Fruit fly (Drosophila melanogaster): Measurements from ENCODE around the gene alphaTub67C.

The alphaTub67C gene

dm6 chr3L:9697527-9697883 lies 16.4 kb downstream of the alphaTub67C start:
- TF ChIP-seq Hr78 (GFP tag; optimal IDR thresholded peaks at IDR 0.05) (no peak), CrebA (GFP tag; optimal IDR thresholded peaks at IDR 0.05; ENCODE audit: borderline replicate concordance) (no peak), dl (GFP tag; optimal IDR thresholded peaks at IDR 0.05; ENCODE audit: insufficient read depth in 1 of 2, partially characterized antibody in 2 of 2) (no peak)

- TF ChIP-seq Sp1 (GFP tag; optimal IDR thresholded peaks at IDR 0.05) (peak; percentile 45), OdsH (GFP tag; optimal IDR thresholded peaks at IDR 0.05) (peak; percentile 14), usp (GFP tag; optimal IDR thresholded peaks at IDR 0.05) (no peak), CG32264 (GFP tag; optimal IDR thresholded peaks at IDR 0.05) (no peak), sv (GFP tag; optimal IDR thresholded peaks at IDR 0.05) (no peak), jim (GFP tag; optimal IDR thresholded peaks at IDR 0.05) (no peak), Hnf4 (GFP tag; optimal IDR thresholded peaks at IDR 0.05) (no peak), Rel (GFP tag; optimal IDR thresholded peaks at IDR 0.05) (no peak), Rel (tag; optimal IDR thresholded peaks at IDR 0.05) (peak; percentile 33), pan (optimal IDR thresholded peaks at IDR 0.05) (no peak), dl (GFP tag; optimal IDR thresholded peaks at IDR 0.05; ENCODE audit: insufficient read depth in 1 of 2, partially characterized antibody in 2 of 2) (no peak), HLH106 (tag; optimal IDR thresholded peaks at IDR 0.05) (peak; percentile 30), tai (GFP tag; optimal IDR thresholded peaks at IDR 0.05) (no peak), CrebA (GFP tag; optimal IDR thresholded peaks at IDR 0.05; ENCODE audit: borderline replicate concordance) (no peak), dmrt93B (GFP tag; optimal IDR thresholded peaks at IDR 0.05) (no peak), br (GFP tag; optimal IDR thresholded peaks at IDR 0.05) (peak; percentile 22), lola (GFP tag; optimal IDR thresholded peaks at IDR 0.05) (no peak), N (GFP tag; optimal IDR thresholded peaks at IDR 0.05) (no peak), Dif (GFP tag; optimal IDR thresholded peaks at IDR 0.05; ENCODE audit: partially characterized antibody) (no peak), ey (GFP tag; optimal IDR thresholded peaks at IDR 0.05) (peak; percentile 13), Vsx2 (GFP tag; optimal IDR thresholded peaks at IDR 0.05; ENCODE audit: partially characterized antibody) (no peak), woc (GFP tag; optimal IDR thresholded peaks at IDR 0.05) (no peak), Hr78 (GFP tag; optimal IDR thresholded peaks at IDR 0.05) (no peak), rgr (GFP tag; optimal IDR thresholded peaks at IDR 0.05) (peak; percentile 64), fru (GFP tag; optimal IDR thresholded peaks at IDR 0.05) (peak; percentile 30), psq (GFP tag; optimal IDR thresholded peaks at IDR 0.05) (peak; percentile 87), sage (GFP tag; optimal IDR thresholded peaks at IDR 0.05) (no peak), GATAd (GFP tag; optimal IDR thresholded peaks at IDR 0.05) (no peak), Hr83 (GFP tag; optimal IDR thresholded peaks at IDR 0.05; ENCODE audit: poor library complexity, severe bottlenecking) (peak; percentile 7), foxo (GFP tag; optimal IDR thresholded peaks at IDR 0.05) (no peak), Myc (optimal IDR thresholded peaks at IDR 0.05) (no peak), Mio (GFP tag; optimal IDR thresholded peaks at IDR 0.05) (no peak), Jra (GFP tag; optimal IDR thresholded peaks at IDR 0.05) (no peak), brk (GFP tag; optimal IDR thresholded peaks at IDR 0.05) (no peak), dsf (GFP tag; optimal IDR thresholded peaks at IDR 0.05; ENCODE audit: borderline replicate concordance) (no peak), h (GFP tag; optimal IDR thresholded peaks at IDR 0.05) (peak; percentile 47), Abd-B (GFP tag; optimal IDR thresholded peaks at IDR 0.05) (no peak), Dfd (GFP tag; optimal IDR thresholded peaks at IDR 0.05) (no peak), CG9705 (GFP tag; optimal IDR thresholded peaks at IDR 0.05) (no peak)
Measured at dm6 chr3L:9698193-9698642, 17.1 kb downstream of the alphaTub67C start, which contains the start of gene Ubc4. Gene Ubc4 (plus strand): TSS chr3L:9698336.

dm6 chr3L:9703495-9703894 lies 22.4 kb downstream of the alphaTub67C start, which contains the start of gene CG6761:
Gene CG6761 (minus strand): TSS chr3L:9703595.
- TF ChIP-seq fru (GFP tag; optimal IDR thresholded peaks at IDR 0.05) (no peak), Vsx2 (GFP tag; optimal IDR thresholded peaks at IDR 0.05; ENCODE audit: partially characterized antibody) (no peak), brk (GFP tag; optimal IDR thresholded peaks at IDR 0.05) (no peak), ey (GFP tag; optimal IDR thresholded peaks at IDR 0.05) (no peak), Hr78 (GFP tag; optimal IDR thresholded peaks at IDR 0.05) (no peak), sage (GFP tag; optimal IDR thresholded peaks at IDR 0.05) (no peak), CG32264 (GFP tag; optimal IDR thresholded peaks at IDR 0.05) (no peak)

Measured in whole organism, wandering third instar larva.